Fruit fly (Drosophila melanogaster) whole organism, prepupa: ENCODE measurements around the gene Mst89B.

ENCODE experiments used
- CG10631 ChIP-seq: fragments of 200-800 bp; sonication (Bioruptor generic); optimal IDR thresholded peaks from 2 replicates; lab custom pipeline; 2016; ENCODE audit warnings: missing biosample characterization, missing genetic modification characterization
- CG10669 ChIP-seq: fragments of 200-800 bp; sonication (Bioruptor generic); optimal IDR thresholded peaks from 3 replicates; lab custom pipeline; 2018; ENCODE audit warnings: missing biosample characterization, mild to moderate bottlenecking, missing genetic modification characterization, moderate library complexity
- CG11294 ChIP-seq: fragments of 200-800 bp; sonication (Bioruptor generic); IDR thresholded peaks from 2 replicates; pipeline ENCODE4 v1.3.6; 2022; ENCODE audit warnings: missing biosample characterization, missing genetic modification characterization
- CG11902 ChIP-seq: fragments of 200-800 bp; sonication (Bioruptor generic); optimal IDR thresholded peaks from 3 replicates; lab custom pipeline; 2016; ENCODE audit warnings: missing biosample characterization, missing genetic modification characterization
- CG1621 ChIP-seq: fragments of 200-800 bp; sonication (Bioruptor generic); optimal IDR thresholded peaks from 3 replicates; lab custom pipeline; 2018; ENCODE audit warnings: missing biosample characterization, mild to moderate bottlenecking, missing genetic modification characterization
- CG16779 ChIP-seq: fragments of 200-800 bp; sonication (Bioruptor generic); optimal IDR thresholded peaks from 3 replicates; lab custom pipeline; 2017; ENCODE audit warnings: missing biosample characterization, mild to moderate bottlenecking, missing genetic modification characterization
- CG3032 ChIP-seq: fragments of 200-800 bp; optimal IDR thresholded peaks from 2 replicates; lab custom pipeline; 2019; ENCODE audit warnings: missing biosample characterization, mild to moderate bottlenecking, missing genetic modification characterization, moderate library complexity
- CG32006 ChIP-seq: fragments of 200-800 bp; sonication (Bioruptor generic); optimal IDR thresholded peaks from 3 replicates; lab custom pipeline; 2017; ENCODE audit warnings: missing biosample characterization, mild to moderate bottlenecking, missing genetic modification characterization
- CG34406 ChIP-seq: fragments of 200-800 bp; sonication (Bioruptor generic); optimal IDR thresholded peaks from 3 replicates; lab custom pipeline; 2016; ENCODE audit warnings: missing biosample characterization, missing genetic modification characterization
- CG3919 ChIP-seq: fragments of 200-800 bp; sonication (Bioruptor generic); optimal IDR thresholded peaks from 3 replicates; lab custom pipeline; 2016; ENCODE audit warnings: missing biosample characterization, missing genetic modification characterization
- CG6163 ChIP-seq: fragments of 200-800 bp; sonication (Bioruptor generic); IDR thresholded peaks from 3 replicates; pipeline ENCODE4 v1.3.6; 2022; ENCODE audit warnings: missing biosample characterization, missing genetic modification characterization
- CG6276 ChIP-seq: fragments of 200-800 bp; sonication (Bioruptor generic); optimal IDR thresholded peaks from 2 replicates; lab custom pipeline; 2017; ENCODE audit warnings: missing biosample characterization, mild to moderate bottlenecking, missing genetic modification characterization
- CG6792 ChIP-seq: fragments of 200-800 bp; sonication (Bioruptor generic); optimal IDR thresholded peaks from 3 replicates; lab custom pipeline; 2016; ENCODE audit warnings: missing biosample characterization, missing genetic modification characterization
- CG6808 ChIP-seq: fragments of 200-800 bp; sonication (Bioruptor generic); optimal IDR thresholded peaks from 3 replicates; lab custom pipeline; 2017; ENCODE audit warnings: missing biosample characterization, missing genetic modification characterization, mild to moderate bottlenecking, moderate library complexity, missing genetic modification reagents
- CG6854 ChIP-seq: fragments of 200-800 bp; sonication (Bioruptor generic); optimal IDR thresholded peaks from 2 replicates; lab custom pipeline; 2017; ENCODE audit warnings: missing biosample characterization, mild to moderate bottlenecking, missing genetic modification characterization
- CG7368 ChIP-seq: fragments of 200-800 bp; sonication (Bioruptor generic); optimal IDR thresholded peaks from 3 replicates; lab custom pipeline; 2016; ENCODE audit warnings: missing biosample characterization, missing genetic modification characterization
- CG8119 ChIP-seq: fragments of 200-800 bp; sonication (Bioruptor generic); IDR thresholded peaks from 3 replicates; pipeline ENCODE4 v1.3.6; 2022; ENCODE audit warnings: missing biosample characterization, missing genetic modification characterization
- CG8319 ChIP-seq: fragments of 200-800 bp; sonication (Bioruptor generic); optimal IDR thresholded peaks from 3 replicates; lab custom pipeline; 2016; ENCODE audit warnings: missing biosample characterization, missing genetic modification characterization
- CG8632 ChIP-seq: fragments of 200-800 bp; sonication (Bioruptor generic); optimal IDR thresholded peaks from 3 replicates; lab custom pipeline; 2016; ENCODE audit warnings: missing biosample characterization, missing genetic modification characterization
- CG9139 ChIP-seq: fragments of 200-800 bp; sonication (Bioruptor generic); optimal IDR thresholded peaks from 3 replicates; lab custom pipeline; 2017; ENCODE audit warnings: missing biosample characterization, mild to moderate bottlenecking, missing genetic modification characterization
- Eip78C ChIP-seq: fragments of 200-800 bp; sonication (Bioruptor generic); peaks from one replicate; lab custom pipeline; 2016; ENCODE audit warnings: missing biosample characterization, missing genetic modification characterization
- Ets21C ChIP-seq: fragments of 200-800 bp; sonication (Bioruptor generic); optimal IDR thresholded peaks from 3 replicates; lab custom pipeline; 2016; ENCODE audit warnings: missing biosample characterization, missing genetic modification characterization
- Ets96B ChIP-seq: fragments of 200-800 bp; optimal IDR thresholded peaks from 2 replicates; lab custom pipeline; 2019; ENCODE audit warnings: missing biosample characterization, mild to moderate bottlenecking, missing genetic modification characterization, moderate library complexity
- Gug ChIP-seq: fragments of 200-800 bp; sonication (Bioruptor generic); IDR thresholded peaks from 2 replicates; pipeline ENCODE4 v1.3.6; 2022; ENCODE audit warnings: missing biosample characterization, missing genetic modification characterization
- Hr38 ChIP-seq: sonication (Bioruptor generic); optimal IDR thresholded peaks from 2 replicates; lab custom pipeline; 2016; ENCODE audit warnings: missing biosample characterization, missing genetic modification characterization
- Hr39 ChIP-seq: fragments of 200-800 bp; sonication (Bioruptor generic); optimal IDR thresholded peaks from 2 replicates; lab custom pipeline; 2016; ENCODE audit warnings: missing biosample characterization, missing genetic modification characterization
- Lpt ChIP-seq: fragments of 200-800 bp; sonication (Bioruptor generic); optimal IDR thresholded peaks from 3 replicates; lab custom pipeline; 2016; ENCODE audit warnings: missing biosample characterization, missing genetic modification characterization
- OdsH ChIP-seq: fragments of 200-800 bp; sonication (Bioruptor generic); optimal IDR thresholded peaks from 3 replicates; lab custom pipeline; 2016; ENCODE audit warnings: missing biosample characterization, missing genetic modification characterization
- Smox ChIP-seq: fragments of 200-800 bp; sonication (Bioruptor generic); optimal IDR thresholded peaks from 3 replicates; lab custom pipeline; 2016; ENCODE audit warnings: missing biosample characterization, missing genetic modification characterization
- Sox14 ChIP-seq: fragments of 200-800 bp; sonication (Bioruptor generic); optimal IDR thresholded peaks from 3 replicates; lab custom pipeline; 2016; ENCODE audit warnings: missing biosample characterization, missing genetic modification characterization
- Sox15 ChIP-seq: fragments of 200-800 bp; sonication (Bioruptor generic); optimal IDR thresholded peaks from 3 replicates; lab custom pipeline; 2016; ENCODE audit warnings: missing biosample characterization, missing genetic modification characterization
- cyc ChIP-seq: fragments of 200-800 bp; sonication (Bioruptor generic); optimal IDR thresholded peaks from 3 replicates; lab custom pipeline; 2016; ENCODE audit warnings: missing biosample characterization, missing genetic modification characterization
- dac ChIP-seq: fragments of 200-800 bp; sonication (Bioruptor generic); optimal IDR thresholded peaks from 2 replicates; lab custom pipeline; 2017; ENCODE audit warnings: missing biosample characterization, mild to moderate bottlenecking, missing genetic modification characterization
- dsx ChIP-seq: fragments of 200-800 bp; optimal IDR thresholded peaks from 3 replicates; lab custom pipeline; 2019; ENCODE audit warnings: missing biosample characterization, mild to moderate bottlenecking, missing genetic modification characterization, moderate library complexity; ENCODE audit not compliant: poor library complexity, severe bottlenecking
- eg ChIP-seq: fragments of 200-800 bp; sonication (Bioruptor generic); IDR thresholded peaks from 3 replicates; pipeline ENCODE4 v1.3.6; 2022; ENCODE audit warnings: missing biosample characterization, missing genetic modification characterization
- esn ChIP-seq: fragments of 200-800 bp; sonication (Bioruptor generic); optimal IDR thresholded peaks from 2 replicates; lab custom pipeline; 2016; ENCODE audit warnings: missing biosample characterization, mild to moderate bottlenecking, missing genetic modification characterization, moderate library complexity
- fd59A ChIP-seq: fragments of 200-800 bp; sonication (Bioruptor generic); optimal IDR thresholded peaks from 2 replicates; lab custom pipeline; 2017; ENCODE audit warnings: missing biosample characterization, mild to moderate bottlenecking, missing genetic modification characterization, missing genetic modification reagents
- fd85E ChIP-seq: fragments of 200-800 bp; sonication (Bioruptor generic); optimal IDR thresholded peaks from 3 replicates; lab custom pipeline; 2016; ENCODE audit warnings: missing biosample characterization, missing genetic modification characterization
- fkh ChIP-seq: fragments of 200-800 bp; sonication (Bioruptor generic); optimal IDR thresholded peaks from 3 replicates; lab custom pipeline; 2017; ENCODE audit warnings: missing biosample characterization, mild to moderate bottlenecking, missing genetic modification characterization, moderate library complexity
- lz ChIP-seq: fragments of 200-800 bp; sonication (Bioruptor generic); optimal IDR thresholded peaks from 3 replicates; lab custom pipeline; 2016; ENCODE audit warnings: missing biosample characterization, missing genetic modification characterization
- net ChIP-seq: fragments of 200-800 bp; sonication (Bioruptor generic); optimal IDR thresholded peaks from 3 replicates; lab custom pipeline; 2016; ENCODE audit warnings: missing biosample characterization, missing genetic modification characterization
- pdm3 ChIP-seq: fragments of 200-800 bp; sonication (Bioruptor generic); optimal IDR thresholded peaks from 3 replicates; lab custom pipeline; 2016; ENCODE audit warnings: missing biosample characterization, missing genetic modification characterization
- salr ChIP-seq, 2 experiments: fragments of 200-800 bp; sonication (Bioruptor generic); optimal IDR thresholded peaks; 3 replicates each; lab custom pipeline; 2016 to 2018; ENCODE audit warnings: missing biosample characterization in 2 of 2, missing genetic modification characterization in 2 of 2, mild to moderate bottlenecking in 1 of 2
- spab ChIP-seq: fragments of 200-800 bp; sonication (Bioruptor generic); optimal IDR thresholded peaks from 2 replicates; lab custom pipeline; 2017; ENCODE audit warnings: missing biosample characterization, mild to moderate bottlenecking, missing genetic modification characterization, missing genetic modification reagents
- ss ChIP-seq, 2 experiments: fragments of 200-800 bp; sonication (Bioruptor generic); optimal IDR thresholded peaks; 2 replicates in 1 of 2; 3 replicates in 1 of 2; lab custom pipeline; 2017 to 2018; ENCODE audit warnings: mild to moderate bottlenecking in 2 of 2, missing biosample characterization in 2 of 2, missing genetic modification characterization in 2 of 2, moderate library complexity in 1 of 2
- svp ChIP-seq: fragments of 200-800 bp; sonication (Bioruptor generic); peaks from one replicate; lab custom pipeline; 2016; ENCODE audit warnings: missing biosample characterization, missing genetic modification characterization
- topi ChIP-seq: fragments of 200-800 bp; sonication (Bioruptor generic); optimal IDR thresholded peaks from 3 replicates; lab custom pipeline; 2016; ENCODE audit warnings: missing biosample characterization, missing genetic modification characterization
- vri ChIP-seq: fragments of 200-800 bp; sonication (Bioruptor generic); optimal IDR thresholded peaks from 3 replicates; lab custom pipeline; 2016; ENCODE audit warnings: missing biosample characterization, mild to moderate bottlenecking, missing genetic modification characterization

Mst89B gene

dm6 chr3R:16249510-16249828 is 17.3 kb upstream of the Mst89B start:
- TF ChIP-seq CG7368: peak; percentile 22
- peak; percentile 17 for TF ChIP-seq CG1621
- peak; percentile 55 for TF ChIP-seq pdm3 (GFP tag; lab: Kevin White, UChicago)
- TF ChIP-seq CG10669 (GFP tag; lab: Kevin White, UChicago): peak; percentile 93
- no peak for TF ChIP-seq vri (GFP tag; lab: Kevin White, UChicago)

- TF ChIP-seq Smox (GFP tag; lab: Kevin White, UChicago): peak; percentile 29
- TF ChIP-seq fkh (GFP tag; lab: Kevin White, UChicago): peak; percentile 96
- TF ChIP-seq CG6163 (GFP tag; lab: Robert Waterston, UW): no peak
- peak; percentile 25 for TF ChIP-seq fd59A (GFP tag; lab: Kevin White, UChicago)
- peak; percentile 76 for TF ChIP-seq Lpt (GFP tag; lab: Kevin White, UChicago)
- peak in 1 of 2 experiments; percentile 26 for TF ChIP-seq salr (GFP tag; optimal IDR thresholded peaks at IDR 0.05; lab: Kevin White, UChicago)
- peak; percentile 65 for TF ChIP-seq net (GFP tag; lab: Kevin White, UChicago)
- TF ChIP-seq OdsH (GFP tag; lab: Kevin White, UChicago): peak; percentile 65
- peak; percentile 65 for TF ChIP-seq Sox14 (GFP tag; lab: Kevin White, UChicago)
- peak; percentile 40 for TF ChIP-seq Ets21C
- peak; percentile 58 for TF ChIP-seq esn
- peak; percentile 36 for TF ChIP-seq Sox15
- peak; percentile 14 for TF ChIP-seq CG11902 (GFP tag; lab: Kevin White, UChicago)
- TF ChIP-seq Hr39: peak; percentile 69
- TF ChIP-seq CG16779 (tag; lab: Kevin White, UChicago): peak; percentile 50
- peak; percentile 64 for TF ChIP-seq CG32006 (GFP tag; lab: Kevin White, UChicago)
- TF ChIP-seq CG6854: peak; percentile 79
- TF ChIP-seq Gug (GFP tag; lab: Robert Waterston, UW): no peak
- TF ChIP-seq CG8319 (GFP tag; lab: Kevin White, UChicago): no peak
- TF ChIP-seq Hr38 (GFP tag; lab: Kevin White, UChicago): no peak
- TF ChIP-seq CG6276 (GFP tag; lab: Kevin White, UChicago): peak; percentile 35
- no peak for TF ChIP-seq fd85E (GFP tag; lab: Kevin White, UChicago)
- peak; percentile 50 for TF ChIP-seq lz (GFP tag; lab: Kevin White, UChicago)
- no peak for TF ChIP-seq CG11294 (GFP tag; lab: Robert Waterston, UW)
- no peak for TF ChIP-seq eg (GFP tag; lab: Robert Waterston, UW)
- TF ChIP-seq CG6792 (GFP tag; lab: Kevin White, UChicago): peak; percentile 76
- TF ChIP-seq cyc (GFP tag; lab: Kevin White, UChicago): peak; percentile 59
- TF ChIP-seq CG10669 (GFP tag; lab: Kevin White, UChicago): peak; percentile 27
- TF ChIP-seq Ets96B: peak; percentile 29
- TF ChIP-seq CG7368: peak; percentile 59
- peak; percentile 53 for TF ChIP-seq topi
- TF ChIP-seq CG8632 (GFP tag; lab: Kevin White, UChicago): no peak
- peak; percentile 55 for TF ChIP-seq dsx (GFP tag; lab: Kevin White, UChicago)
- TF ChIP-seq ss (GFP tag; optimal IDR thresholded peaks at IDR 0.05; lab: Kevin White, UChicago): peak; percentile 74 to 85
- TF ChIP-seq CG8119 (GFP tag; lab: Robert Waterston, UW): no peak
- TF ChIP-seq svp (GFP tag; lab: Kevin White, UChicago): peak; percentile 94
- peak; percentile 45 for TF ChIP-seq CG34406 (GFP tag; lab: Kevin White, UChicago)
- TF ChIP-seq CG6808 (GFP tag; lab: Kevin White, UChicago): peak; percentile 64
- peak; percentile 65 for TF ChIP-seq CG9139 (GFP tag; lab: Kevin White, UChicago)
- TF ChIP-seq CG1621: peak; percentile 29
- peak; percentile 42 for TF ChIP-seq spab (GFP tag; lab: Kevin White, UChicago)
- peak; percentile 37 for TF ChIP-seq CG3032 (tag; lab: Kevin White, UChicago)
- peak; percentile 65 for TF ChIP-seq CG3919
- TF ChIP-seq CG10631 (GFP tag; lab: Kevin White, UChicago): peak; percentile 40
- TF ChIP-seq Eip78C (GFP tag; lab: Kevin White, UChicago): peak; percentile 78
- peak; percentile 29 for TF ChIP-seq dac (GFP tag; lab: Kevin White, UChicago)
Measured at dm6 chr3R:16249829-16250814, 16.7 kb upstream of the Mst89B start.
